Worm (Caenorhabditis elegans) whole organism, mixed stage, embryonic: ENCODE data around the gene F25D1.3.

Source experiments
- M03D4.4 ChIP-seq: sonication (generic microtip); optimal IDR thresholded peaks from 2 replicates; lab custom pipeline; 2017; ENCODE audit warnings: mild to moderate bottlenecking, missing genetic modification characterization, missing compliant biosample characterization
- bed-3 ChIP-seq: fragments of 200-800 bp; sonication (Bioruptor generic); optimal IDR thresholded peaks from 3 replicates; lab custom pipeline; 2018; ENCODE audit warnings: mild to moderate bottlenecking, missing genetic modification characterization, moderate library complexity, missing compliant biosample characterization
- blmp-1 ChIP-seq: fragments of 150-350 bp; optimal IDR thresholded peaks from 2 replicates; lab custom pipeline; 2014; ENCODE audit warnings: missing biosample characterization, missing genetic modification characterization
- ces-1 ChIP-seq: fragments of 150-350 bp; optimal IDR thresholded peaks from 2 replicates; lab custom pipeline; 2014; ENCODE audit warnings: missing biosample characterization, missing genetic modification reagents, missing genetic modification characterization
- cnd-1 ChIP-seq: fragments of 200-800 bp; sonication (Bioruptor generic); optimal IDR thresholded peaks from 2 replicates; lab custom pipeline; 2018; ENCODE audit warnings: mild to moderate bottlenecking, missing genetic modification characterization, missing compliant biosample characterization
- drap-1 ChIP-seq: fragments of 200-800 bp; sonication (Bioruptor generic); optimal IDR thresholded peaks from 3 replicates; lab custom pipeline; 2018; ENCODE audit warnings: mild to moderate bottlenecking, missing genetic modification characterization, missing compliant biosample characterization
- elt-1 ChIP-seq: sonication (generic microtip); optimal IDR thresholded peaks from 2 replicates; lab custom pipeline; 2017; ENCODE audit warnings: missing genetic modification characterization, mild to moderate bottlenecking, missing compliant biosample characterization, antibody characterized with exemption, moderate library complexity, borderline replicate concordance; ENCODE audit not compliant: insufficient read depth
- elt-3 ChIP-seq: fragments of 150-350 bp; optimal IDR thresholded peaks from 2 replicates; lab custom pipeline; 2014; ENCODE audit warnings: missing biosample characterization, missing genetic modification characterization
- flh-1 ChIP-seq: fragments of 200-800 bp; sonication (Bioruptor generic); optimal IDR thresholded peaks from 2 replicates; lab custom pipeline; 2018; ENCODE audit warnings: mild to moderate bottlenecking, missing genetic modification characterization, moderate library complexity, missing compliant biosample characterization
- ham-2 ChIP-seq: fragments of 200-800 bp; sonication (Bioruptor generic); optimal IDR thresholded peaks from 2 replicates; lab custom pipeline; 2018; ENCODE audit warnings: mild to moderate bottlenecking, missing genetic modification characterization, missing compliant biosample characterization
- hlh-1 ChIP-seq: fragments of 150-350 bp; optimal IDR thresholded peaks from 2 replicates; lab custom pipeline; 2014; ENCODE audit warnings: missing biosample characterization, missing genetic modification reagents, missing genetic modification characterization
- lin-13 ChIP-seq: fragments of 150-350 bp; optimal IDR thresholded peaks from 2 replicates; lab custom pipeline; 2014; ENCODE audit warnings: missing biosample characterization, missing genetic modification characterization
- lsy-2 ChIP-seq: fragments of 150-350 bp; optimal IDR thresholded peaks from 2 replicates; lab custom pipeline; 2014; ENCODE audit warnings: missing biosample characterization, missing genetic modification characterization
- mab-5 ChIP-seq: fragments of 150-350 bp; optimal IDR thresholded peaks from 2 replicates; lab custom pipeline; 2014; ENCODE audit warnings: missing biosample characterization, missing genetic modification characterization
- mep-1 ChIP-seq: fragments of 150-350 bp; optimal IDR thresholded peaks from 2 replicates; lab custom pipeline; 2017; ENCODE audit warnings: missing biosample characterization, missing genetic modification reagents, missing genetic modification characterization, inconsistent platforms
- mls-2 ChIP-seq: sonication (generic microtip); optimal IDR thresholded peaks from 2 replicates; lab custom pipeline; 2016; ENCODE audit warnings: mild to moderate bottlenecking, missing genetic modification characterization, moderate library complexity, missing compliant biosample characterization
- nhr-12 ChIP-seq: fragments of 150-350 bp; optimal IDR thresholded peaks from 2 replicates; lab custom pipeline; 2014; ENCODE audit warnings: missing biosample characterization, missing genetic modification characterization
- nhr-2 ChIP-seq: fragments of 150-350 bp; optimal IDR thresholded peaks from 2 replicates; lab custom pipeline; 2014; ENCODE audit warnings: missing biosample characterization, missing genetic modification characterization
- nhr-237 ChIP-seq: fragments of 150-350 bp; optimal IDR thresholded peaks from 2 replicates; lab custom pipeline; 2014; ENCODE audit warnings: missing biosample characterization, missing genetic modification characterization
- nhr-28 ChIP-seq: fragments of 150-350 bp; optimal IDR thresholded peaks from 2 replicates; lab custom pipeline; 2014; ENCODE audit warnings: missing biosample characterization, missing genetic modification characterization
- nhr-76 ChIP-seq: sonication (generic microtip); optimal IDR thresholded peaks from 2 replicates; lab custom pipeline; 2017; ENCODE audit warnings: missing biosample characterization, missing genetic modification characterization
- pha-4 ChIP-seq: fragments of 150-350 bp; optimal IDR thresholded peaks from 2 replicates; lab custom pipeline; 2018; ENCODE audit warnings: missing biosample characterization, missing genetic modification reagents, missing genetic modification characterization
- sem-2 ChIP-seq: fragments of 200-800 bp; sonication (Bioruptor generic); optimal IDR thresholded peaks from 2 replicates; lab custom pipeline; 2018; ENCODE audit warnings: mild to moderate bottlenecking, missing genetic modification characterization, missing compliant biosample characterization
- snpc-4 ChIP-seq: fragments of 150-350 bp; optimal IDR thresholded peaks from 2 replicates; lab custom pipeline; 2014; ENCODE audit warnings: missing biosample characterization, missing genetic modification characterization
- sptf-1 ChIP-seq: sonication (generic microtip); optimal IDR thresholded peaks from 2 replicates; lab custom pipeline; 2017; ENCODE audit warnings: mild to moderate bottlenecking, missing genetic modification characterization, moderate library complexity, missing compliant biosample characterization
- tbx-8 ChIP-seq: fragments of 200-800 bp; sonication (Bioruptor generic); optimal IDR thresholded peaks from 2 replicates; lab custom pipeline; 2018; ENCODE audit warnings: mild to moderate bottlenecking, missing genetic modification characterization, moderate library complexity, missing compliant biosample characterization
- unc-39 ChIP-seq: fragments of 150-350 bp; optimal IDR thresholded peaks from 2 replicates; lab custom pipeline; 2014; ENCODE audit warnings: missing biosample characterization, missing genetic modification characterization
- unc-62 ChIP-seq: fragments of 150-350 bp; optimal IDR thresholded peaks from 2 replicates; lab custom pipeline; 2014; ENCODE audit warnings: missing biosample characterization, missing genetic modification reagents, missing genetic modification characterization
- zip-8 ChIP-seq: fragments of 150-350 bp; optimal IDR thresholded peaks from 2 replicates; lab custom pipeline; 2014; ENCODE audit warnings: missing biosample characterization, missing genetic modification characterization
- ztf-11 ChIP-seq: fragments of 150-350 bp; optimal IDR thresholded peaks from 2 replicates; lab custom pipeline; 2014; ENCODE audit warnings: missing biosample characterization, missing genetic modification characterization

Gene F25D1.3

DNA sequence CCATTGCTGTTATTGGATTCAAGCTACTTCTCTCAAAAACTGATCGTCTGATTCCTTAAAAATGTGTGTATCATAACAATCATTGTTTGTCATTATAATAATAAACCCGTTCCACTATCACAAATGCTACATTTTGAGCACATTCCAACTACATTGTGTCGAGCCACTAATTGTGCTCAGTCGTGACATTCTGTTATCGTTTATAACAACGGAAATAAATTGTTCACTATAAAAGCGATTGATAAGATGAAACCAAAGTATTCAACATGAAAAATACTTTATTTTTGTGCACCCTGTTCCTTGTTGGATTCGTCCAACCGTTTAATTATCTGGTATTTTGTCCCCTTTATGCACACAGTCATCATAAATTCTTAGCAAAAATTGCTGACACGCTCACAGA, 35.4 kb upstream of the F25D1.3 start, which contains the start of gene ugt-33:
ugt-33 (plus strand) TSS at position 260 of the 400 bp plus-strand sequence.
- TF ChIP-seq flh-1 (GFP tag; lab: Kevin White, UChicago): no peak
- no peak for TF ChIP-seq bed-3
- TF ChIP-seq lin-13 (tag; lab: Kevin White, UChicago): no peak
- TF ChIP-seq, all 35 proteins: peak for 0

DNA sequence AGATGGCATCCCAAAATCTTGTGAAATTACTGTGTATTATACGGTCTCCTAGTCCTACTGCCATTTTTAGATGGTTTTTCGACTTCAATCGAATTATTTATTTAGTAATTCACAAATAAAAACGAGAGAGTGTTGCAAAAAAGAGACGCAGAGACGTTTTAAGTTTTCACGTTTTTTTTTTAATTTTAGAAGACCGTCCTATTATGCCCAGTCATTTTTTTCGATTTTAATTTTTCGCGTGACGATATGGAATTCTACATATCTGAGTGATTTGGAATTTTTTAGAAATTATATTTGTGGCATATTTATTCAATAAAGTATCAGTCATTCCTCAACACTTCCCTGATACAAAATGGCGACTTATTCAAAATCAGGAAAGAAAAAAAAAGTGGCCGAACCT, 31.8 kb upstream of the F25D1.3 start, which contains the start of gene C35A5.4:
C35A5.4 (plus strand) TSS at position 301 of the 400 bp plus-strand sequence.
- TF ChIP-seq lsy-2: no peak
- TF ChIP-seq hlh-1 (tag; lab: Kevin White, UChicago): no peak
- no peak for TF ChIP-seq nhr-2 (tag; lab: Kevin White, UChicago)
- no peak for TF ChIP-seq snpc-4 (tag; lab: Kevin White, UChicago)
- TF ChIP-seq nhr-12: no peak
- no peak for TF ChIP-seq zip-8 (tag; lab: Kevin White, UChicago)
- TF ChIP-seq bed-3: no peak
- TF ChIP-seq pha-4 (tag; lab: Kevin White, UChicago): no peak
- no peak for TF ChIP-seq M03D4.4 (tag; lab: Kevin White, UChicago)
- TF ChIP-seq lin-13 (tag; lab: Kevin White, UChicago): no peak
- no peak for TF ChIP-seq nhr-237 (tag; lab: Kevin White, UChicago)
- TF ChIP-seq cnd-1 (tag; lab: Kevin White, UChicago): no peak
- no peak for TF ChIP-seq drap-1
- TF ChIP-seq elt-1: no peak
- TF ChIP-seq ces-1: no peak

DNA sequence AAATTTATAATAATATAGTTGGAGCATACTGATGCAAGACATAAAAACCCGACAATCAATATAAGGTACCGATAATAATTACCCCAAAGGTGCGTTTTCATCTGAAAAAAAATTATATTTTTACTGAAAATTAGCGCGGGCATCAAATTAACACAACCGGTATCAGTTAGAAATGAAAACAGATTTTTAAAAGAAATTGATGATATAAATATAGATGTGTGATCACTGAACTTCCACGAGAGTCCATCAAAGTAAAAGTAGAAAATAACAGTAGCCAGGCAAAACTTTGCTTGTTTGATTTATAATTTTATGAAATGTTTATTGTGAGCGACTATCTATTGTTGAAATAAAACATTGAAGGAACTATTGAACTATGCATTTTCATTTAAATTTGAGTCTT, 27.2 kb upstream of the F25D1.3 start, which contains the start of gene C35A5.3:
C35A5.3 (minus strand) TSS at position 101 of the 400 bp plus-strand sequence.
- no peak for TF ChIP-seq ham-2 (GFP tag; lab: Kevin White, UChicago)
- TF ChIP-seq ces-1: no peak
- no peak for TF ChIP-seq sptf-1 (tag; lab: Kevin White, UChicago)
- TF ChIP-seq snpc-4 (tag; lab: Kevin White, UChicago): no peak
- TF ChIP-seq zip-8 (tag; lab: Kevin White, UChicago): no peak
- TF ChIP-seq nhr-76 (tag; lab: Kevin White, UChicago): no peak
- no peak for TF ChIP-seq unc-39 (tag; lab: Kevin White, UChicago)
- TF ChIP-seq, all 35 proteins: peak for 0

DNA sequence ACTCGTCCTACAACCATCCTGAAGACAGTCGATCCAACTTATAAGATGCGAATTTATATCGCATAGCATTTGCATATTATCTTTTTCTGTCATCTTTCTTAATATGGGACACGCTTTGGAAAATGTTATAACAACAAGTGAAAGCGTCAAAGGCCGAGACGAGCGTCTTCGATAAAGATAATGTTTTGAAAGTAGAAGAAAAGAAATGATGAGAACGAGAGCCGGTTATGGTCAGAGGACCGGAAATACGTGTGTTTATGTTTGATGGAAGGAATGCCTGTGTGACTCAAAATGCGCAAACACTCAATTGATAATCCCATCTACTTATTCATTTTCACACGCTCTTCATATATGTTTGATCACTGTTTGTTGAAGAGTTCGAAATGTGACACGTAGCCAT, 25.5 kb upstream of the F25D1.3 start, which contains the start of gene C35A5.11:
C35A5.11 (minus strand) TSS at position 101 of the 400 bp plus-strand sequence.
- TF ChIP-seq lsy-2 (no peak), sptf-1 (tag; lab: Kevin White, UChicago) (no peak), hlh-1 (tag; lab: Kevin White, UChicago) (no peak), mab-5 (tag; lab: Kevin White, UChicago) (no peak), bed-3 (no peak), tbx-8 (GFP tag; lab: Kevin White, UChicago) (no peak), elt-1 (no peak), ztf-11 (tag; lab: Kevin White, UChicago) (no peak), snpc-4 (tag; lab: Kevin White, UChicago) (no peak), mls-2 (tag; lab: Kevin White, UChicago) (no peak), elt-3 (tag; lab: Kevin White, UChicago) (no peak), flh-1 (GFP tag; lab: Kevin White, UChicago) (no peak)

DNA sequence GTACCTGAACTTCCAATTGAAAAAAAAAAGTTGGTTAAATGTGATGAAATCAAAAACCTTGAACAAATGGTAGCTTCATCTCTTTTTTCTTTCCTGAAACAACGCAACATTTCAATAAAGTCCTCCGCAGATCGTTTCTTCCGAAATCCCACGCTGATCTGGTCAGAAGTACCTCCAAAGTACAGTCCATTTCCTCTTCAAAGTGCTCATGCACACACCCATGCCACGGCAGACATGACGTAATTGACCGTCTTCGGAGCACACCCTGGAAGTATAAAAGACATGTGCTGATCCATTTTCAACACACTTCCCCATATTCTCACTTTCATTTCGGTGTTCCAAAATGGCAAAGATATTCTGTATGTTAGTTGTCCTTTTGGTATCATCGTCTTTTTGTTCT, 24.6 kb upstream of the F25D1.3 start, which contains the start of gene C35A5.10:
C35A5.10 (plus strand) TSS at position 301 of the 400 bp plus-strand sequence.
- no peak for TF ChIP-seq M03D4.4 (tag; lab: Kevin White, UChicago)
- no peak for TF ChIP-seq mep-1
- no peak for TF ChIP-seq unc-62 (GFP tag; lab: Kevin White, UChicago)
- no peak for TF ChIP-seq nhr-28 (tag; lab: Kevin White, UChicago)
- no peak for TF ChIP-seq zip-8 (tag; lab: Kevin White, UChicago)
- no peak for TF ChIP-seq nhr-2 (tag; lab: Kevin White, UChicago)
- TF ChIP-seq elt-1: no peak
- no peak for TF ChIP-seq ham-2 (GFP tag; lab: Kevin White, UChicago)
- no peak for TF ChIP-seq tbx-8 (GFP tag; lab: Kevin White, UChicago)
- no peak for TF ChIP-seq mab-5 (tag; lab: Kevin White, UChicago)
- TF ChIP-seq lsy-2: no peak
- no peak for TF ChIP-seq nhr-12
- TF ChIP-seq snpc-4 (tag; lab: Kevin White, UChicago): no peak
- no peak for TF ChIP-seq blmp-1 (tag; lab: Kevin White, UChicago)
- no peak for TF ChIP-seq ces-1
- TF ChIP-seq pha-4 (tag; lab: Kevin White, UChicago): no peak
- no peak for TF ChIP-seq sem-2 (GFP tag; lab: Kevin White, UChicago)
